Fruit fly (Drosophila melanogaster) whole organism, wandering third instar larva: ENCODE measurements around the gene CG4467.

Source experiments
- Abd-B ChIP-seq: fragments of >200 bp; optimal IDR thresholded peaks from 2 replicates; lab custom pipeline; 2017; ENCODE audit warnings: missing biosample characterization, missing genetic modification characterization
- CG32264 ChIP-seq: fragments of 200-800 bp; sonication (Bioruptor generic); optimal IDR thresholded peaks from 2 replicates; lab custom pipeline; 2016; ENCODE audit warnings: missing biosample characterization, missing genetic modification characterization
- CG9705 ChIP-seq: fragments of 200-800 bp; sonication (Bioruptor generic); optimal IDR thresholded peaks from 2 replicates; lab custom pipeline; 2018; ENCODE audit warnings: missing biosample characterization, mild to moderate bottlenecking, missing genetic modification characterization
- CrebA ChIP-seq: fragments of 200-800 bp; sonication (Bioruptor generic); optimal IDR thresholded peaks from 2 replicates; lab custom pipeline; 2016; ENCODE audit warnings: missing biosample characterization, mild to moderate bottlenecking, missing genetic modification characterization, borderline replicate concordance
- Dfd ChIP-seq: fragments of >200 bp; optimal IDR thresholded peaks from 2 replicates; lab custom pipeline; 2017; ENCODE audit warnings: missing biosample characterization, missing genetic modification characterization
- Dif ChIP-seq: fragments of 200-275, 200-300 bp; sonication (Bioruptor generic); optimal IDR thresholded peaks from 2 replicates; lab custom pipeline; 2018; ENCODE audit warnings: missing biosample characterization, missing genetic modification characterization; ENCODE audit not compliant: partially characterized antibody
- GATAd ChIP-seq: sonication (Bioruptor generic); optimal IDR thresholded peaks from 2 replicates; lab custom pipeline; 2016; ENCODE audit warnings: missing biosample characterization, missing genetic modification characterization
- Hnf4 ChIP-seq: fragments of 200-800 bp; sonication (Bioruptor generic); optimal IDR thresholded peaks from 2 replicates; lab custom pipeline; 2016; ENCODE audit warnings: missing biosample characterization, mild to moderate bottlenecking, missing genetic modification characterization
- Hr83 ChIP-seq: fragments of 200-300 bp; sonication (Bioruptor generic); optimal IDR thresholded peaks from 2 replicates; lab custom pipeline; 2016; ENCODE audit warnings: missing biosample characterization, mild to moderate bottlenecking, missing genetic modification characterization, moderate library complexity; ENCODE audit not compliant: poor library complexity, severe bottlenecking
- Mio ChIP-seq: sonication (Bioruptor generic); optimal IDR thresholded peaks from 2 replicates; lab custom pipeline; 2016; ENCODE audit warnings: missing biosample characterization, missing genetic modification characterization
- Myc ChIP-seq: fragments of >200 bp; optimal IDR thresholded peaks from 2 replicates; lab custom pipeline; 2017
- N ChIP-seq: fragments of >200 bp; optimal IDR thresholded peaks from 2 replicates; lab custom pipeline; 2018; ENCODE audit warnings: missing biosample characterization, missing external identifiers, missing genetic modification characterization
- OdsH ChIP-seq: fragments of 200-800 bp; sonication (Bioruptor generic); optimal IDR thresholded peaks from 2 replicates; lab custom pipeline; 2016; ENCODE audit warnings: missing biosample characterization, mild to moderate bottlenecking, missing genetic modification characterization
- Rel ChIP-seq, 2 experiments: fragments of 200-800 bp; sonication (Bioruptor generic) in 1 of 2; optimal IDR thresholded peaks; 2 replicates in 1 of 2; 3 replicates in 1 of 2; lab custom pipeline; 2016 to 2019; ENCODE audit warnings: mild to moderate bottlenecking in 2 of 2, missing biosample characterization in 2 of 2, missing genetic modification characterization in 2 of 2, moderate library complexity in 1 of 2
- Sp1 ChIP-seq: fragments of 200-800 bp; sonication (Bioruptor generic); optimal IDR thresholded peaks from 3 replicates; lab custom pipeline; 2019; ENCODE audit warnings: missing biosample characterization, mild to moderate bottlenecking, missing genetic modification characterization, moderate library complexity
- Vsx2 ChIP-seq: fragments of 200-300, 225-300 bp; sonication (Bioruptor generic); optimal IDR thresholded peaks from 2 replicates; lab custom pipeline; 2018; ENCODE audit warnings: missing biosample characterization, missing genetic modification characterization; ENCODE audit not compliant: partially characterized antibody
- br ChIP-seq: fragments of 200-800 bp; sonication (Bioruptor generic); optimal IDR thresholded peaks from 2 replicates; lab custom pipeline; 2016; ENCODE audit warnings: missing biosample characterization, missing genetic modification characterization
- brk ChIP-seq: fragments of 200-800 bp; sonication (Bioruptor generic); optimal IDR thresholded peaks from 2 replicates; lab custom pipeline; 2016; ENCODE audit warnings: missing biosample characterization, mild to moderate bottlenecking, missing genetic modification characterization
- dl ChIP-seq, 2 experiments: fragments of 175-275, 200-275 bp in 1 of 2; fragments of 200-275 bp in 1 of 2; sonication (Bioruptor generic); optimal IDR thresholded peaks; lab custom pipeline; 2018; ENCODE audit warnings: mild to moderate bottlenecking in 2 of 2, missing biosample characterization in 2 of 2, missing genetic modification characterization in 2 of 2, moderate library complexity in 2 of 2; ENCODE audit not compliant: partially characterized antibody in 2 of 2, insufficient read depth in 1 of 2
- dmrt93B ChIP-seq: fragments of 200-800 bp; sonication (Bioruptor generic); optimal IDR thresholded peaks from 2 replicates; lab custom pipeline; 2018; ENCODE audit warnings: missing biosample characterization, mild to moderate bottlenecking, missing genetic modification characterization
- dsf ChIP-seq: sonication (Bioruptor generic); optimal IDR thresholded peaks from 2 replicates; lab custom pipeline; 2016; ENCODE audit warnings: missing biosample characterization, missing genetic modification characterization, borderline replicate concordance
- ey ChIP-seq: fragments of 200-800 bp; sonication (Bioruptor generic); optimal IDR thresholded peaks from 2 replicates; lab custom pipeline; 2016; ENCODE audit warnings: missing biosample characterization, missing genetic modification characterization
- foxo ChIP-seq, 2 experiments: fragments of 200-800 bp; sonication (Bioruptor generic); optimal IDR thresholded peaks; 2 replicates in 1 of 2; 3 replicates in 1 of 2; lab custom pipeline; 2016 to 2017; ENCODE audit warnings: missing biosample characterization in 2 of 2, missing genetic modification characterization in 2 of 2
- fru ChIP-seq: fragments of 200-800 bp; sonication (Bioruptor generic); optimal IDR thresholded peaks from 3 replicates; lab custom pipeline; 2016; ENCODE audit warnings: missing biosample characterization, mild to moderate bottlenecking, missing genetic modification characterization
- h ChIP-seq: fragments of 200-800 bp; sonication (Bioruptor generic); optimal IDR thresholded peaks from 3 replicates; lab custom pipeline; 2016; ENCODE audit warnings: missing biosample characterization, mild to moderate bottlenecking, missing genetic modification characterization
- lola ChIP-seq: fragments of >200 bp; optimal IDR thresholded peaks from 2 replicates; lab custom pipeline; 2017; ENCODE audit warnings: missing biosample characterization, missing genetic modification characterization
- psq ChIP-seq: fragments of 200-800 bp; sonication (Bioruptor generic); optimal IDR thresholded peaks from 3 replicates; lab custom pipeline; 2017; ENCODE audit warnings: missing biosample characterization, mild to moderate bottlenecking, missing genetic modification characterization, moderate library complexity
- rgr ChIP-seq: fragments of 200-800 bp; sonication (Bioruptor generic); optimal IDR thresholded peaks from 3 replicates; lab custom pipeline; 2016; ENCODE audit warnings: missing biosample characterization, mild to moderate bottlenecking, missing genetic modification characterization
- sage ChIP-seq: fragments of 200-800 bp; sonication (Bioruptor generic); optimal IDR thresholded peaks from 2 replicates; lab custom pipeline; 2016; ENCODE audit warnings: missing biosample characterization, mild to moderate bottlenecking, missing genetic modification characterization
- sv ChIP-seq: fragments of 200-800 bp; sonication (Bioruptor generic); optimal IDR thresholded peaks from 3 replicates; lab custom pipeline; 2016; ENCODE audit warnings: missing biosample characterization, missing genetic modification characterization
- usp ChIP-seq: fragments of >200 bp; optimal IDR thresholded peaks from 2 replicates; lab custom pipeline; 2017; ENCODE audit warnings: missing biosample characterization, missing genetic modification characterization

CG4467 gene

dm6 chr3R:23225266-23225665, 23.4 kb downstream of the CG4467 start:
- TF ChIP-seq Sp1 (GFP tag; lab: Kevin White, UChicago) (no peak), h (GFP tag; lab: Kevin White, UChicago) (peak; percentile 51), lola (GFP tag; lab: Kevin White, UChicago) (no peak), dsf (GFP tag; lab: Kevin White, UChicago) (no peak), Hr83 (GFP tag; lab: Kevin White, UChicago) (peak; percentile 25), Dfd (GFP tag; lab: Kevin White, UChicago) (no peak), OdsH (GFP tag; lab: Kevin White, UChicago) (peak; percentile 22), CG9705 (no peak), rgr (GFP tag; lab: Kevin White, UChicago) (peak; percentile 27), ey (no peak), dl (GFP tag; optimal IDR thresholded peaks at IDR 0.05; lab: Kevin White, UChicago; ENCODE audit: insufficient read depth in 1 of 2, partially characterized antibody in 2 of 2) (no peak), Hnf4 (GFP tag; lab: Kevin White, UChicago) (peak; percentile 2), fru (GFP tag; lab: Kevin White, UChicago) (no peak), foxo (GFP tag; optimal IDR thresholded peaks at IDR 0.05; lab: Kevin White, UChicago) (peak in 1 of 2 experiments; percentile 26), psq (peak; percentile 4), Rel (GFP tag; optimal IDR thresholded peaks at IDR 0.05; lab: Kevin White, UChicago) (no peak), Rel (tag; optimal IDR thresholded peaks at IDR 0.05; lab: Kevin White, UChicago) (no peak), Myc (lab: Kevin White, UChicago) (no peak), br (GFP tag; lab: Kevin White, UChicago) (no peak), Mio (GFP tag; lab: Kevin White, UChicago) (no peak), GATAd (GFP tag; lab: Kevin White, UChicago) (no peak)
- TF ChIP-seq, all 38 proteins: peak for 7

DNA sequence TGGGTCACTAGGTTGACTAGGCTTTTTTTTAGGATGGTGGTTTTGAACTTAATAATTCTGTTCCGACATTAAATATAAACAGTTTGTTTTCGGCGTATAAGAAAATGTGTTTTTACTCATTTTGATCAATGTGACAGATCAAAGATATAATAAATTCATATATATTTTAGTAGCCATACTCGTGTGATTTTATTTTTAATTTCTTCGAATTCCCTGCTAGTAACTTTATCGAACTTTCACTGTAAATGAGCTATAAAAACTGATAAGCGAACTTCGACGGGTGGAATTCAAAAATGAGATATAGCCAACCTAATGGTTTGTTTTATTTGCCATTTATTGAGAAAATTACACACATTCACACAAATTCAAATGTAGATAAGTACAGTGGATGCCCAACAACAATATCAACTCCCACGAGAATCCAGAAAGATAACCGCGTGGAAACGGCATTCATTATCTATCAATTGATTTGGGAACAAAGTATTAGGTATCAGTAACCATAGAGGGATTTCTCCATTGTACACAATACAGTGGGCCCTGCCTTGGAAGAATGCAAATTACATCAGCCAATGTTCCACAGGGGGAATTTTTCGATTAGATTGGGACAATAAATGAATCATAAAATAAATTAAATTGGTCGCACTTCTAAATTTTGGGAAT, 25.4 kb downstream of the CG4467 start:
- TF ChIP-seq dsf (GFP tag; lab: Kevin White, UChicago) = no peak
- peak; percentile 19 to 31 for TF ChIP-seq foxo (GFP tag; optimal IDR thresholded peaks at IDR 0.05; lab: Kevin White, UChicago)
- peak; percentile 6 for TF ChIP-seq sage (GFP tag; lab: Kevin White, UChicago)
- no peak for TF ChIP-seq Abd-B (GFP tag; lab: Kevin White, UChicago)
- TF ChIP-seq Rel (GFP tag; optimal IDR thresholded peaks at IDR 0.05; lab: Kevin White, UChicago) = no peak
- TF ChIP-seq Rel (tag; optimal IDR thresholded peaks at IDR 0.05; lab: Kevin White, UChicago) = peak; percentile 86
- no peak for TF ChIP-seq Hnf4 (GFP tag; lab: Kevin White, UChicago)
- TF ChIP-seq rgr (GFP tag; lab: Kevin White, UChicago) = peak; percentile 17
- no peak for TF ChIP-seq sv (GFP tag; lab: Kevin White, UChicago)
- TF ChIP-seq OdsH (GFP tag; lab: Kevin White, UChicago) = peak; percentile 30
- TF ChIP-seq fru (GFP tag; lab: Kevin White, UChicago) = peak; percentile 24
- peak; percentile 17 for TF ChIP-seq CG32264 (GFP tag; lab: Kevin White, UChicago)
- TF ChIP-seq br (GFP tag; lab: Kevin White, UChicago) = peak; percentile 4
- peak; percentile 69 for TF ChIP-seq h (GFP tag; lab: Kevin White, UChicago)
- TF ChIP-seq usp (GFP tag; lab: Kevin White, UChicago) = no peak
- no peak for TF ChIP-seq ey
- peak; percentile 24 for TF ChIP-seq Sp1 (GFP tag; lab: Kevin White, UChicago)
- TF ChIP-seq CrebA (GFP tag; lab: Kevin White, UChicago) = peak; percentile 59
- TF ChIP-seq brk (GFP tag; lab: Kevin White, UChicago) = peak; percentile 57
- no peak for TF ChIP-seq GATAd (GFP tag; lab: Kevin White, UChicago)
- TF ChIP-seq dmrt93B (GFP tag; lab: Kevin White, UChicago) = no peak
- TF ChIP-seq N = no peak

- TF ChIP-seq sage (GFP tag; lab: Kevin White, UChicago) (peak; percentile 56), Dif (peak; percentile 66), h (GFP tag; lab: Kevin White, UChicago) (peak; percentile 62), Hnf4 (GFP tag; lab: Kevin White, UChicago) (peak; percentile 42), CrebA (GFP tag; lab: Kevin White, UChicago) (peak; percentile 85), usp (GFP tag; lab: Kevin White, UChicago) (no peak), Rel (GFP tag; optimal IDR thresholded peaks at IDR 0.05; lab: Kevin White, UChicago) (peak; percentile 65), Rel (tag; optimal IDR thresholded peaks at IDR 0.05; lab: Kevin White, UChicago) (peak; percentile 92), N (no peak), OdsH (GFP tag; lab: Kevin White, UChicago) (peak; percentile 0), Vsx2 (GFP tag; lab: Kevin White, UChicago) (peak; percentile 36), rgr (GFP tag; lab: Kevin White, UChicago) (peak; percentile 28), Sp1 (GFP tag; lab: Kevin White, UChicago) (peak; percentile 71), psq (peak; percentile 90), sv (GFP tag; lab: Kevin White, UChicago) (no peak), fru (GFP tag; lab: Kevin White, UChicago) (peak; percentile 10), br (GFP tag; lab: Kevin White, UChicago) (peak; percentile 60), brk (GFP tag; lab: Kevin White, UChicago) (peak; percentile 47), Hr83 (GFP tag; lab: Kevin White, UChicago) (peak; percentile 37), foxo (GFP tag; optimal IDR thresholded peaks at IDR 0.05; lab: Kevin White, UChicago) (peak in 1 of 2 experiments; percentile 29), Abd-B (GFP tag; lab: Kevin White, UChicago) (no peak)
Observed at dm6 chr3R:23221680-23222148, 27.0 kb downstream of the CG4467 start.
